Fruit fly (Drosophila melanogaster): ENCODE data around the gene CG33234.

Gene CG33234

DNA sequence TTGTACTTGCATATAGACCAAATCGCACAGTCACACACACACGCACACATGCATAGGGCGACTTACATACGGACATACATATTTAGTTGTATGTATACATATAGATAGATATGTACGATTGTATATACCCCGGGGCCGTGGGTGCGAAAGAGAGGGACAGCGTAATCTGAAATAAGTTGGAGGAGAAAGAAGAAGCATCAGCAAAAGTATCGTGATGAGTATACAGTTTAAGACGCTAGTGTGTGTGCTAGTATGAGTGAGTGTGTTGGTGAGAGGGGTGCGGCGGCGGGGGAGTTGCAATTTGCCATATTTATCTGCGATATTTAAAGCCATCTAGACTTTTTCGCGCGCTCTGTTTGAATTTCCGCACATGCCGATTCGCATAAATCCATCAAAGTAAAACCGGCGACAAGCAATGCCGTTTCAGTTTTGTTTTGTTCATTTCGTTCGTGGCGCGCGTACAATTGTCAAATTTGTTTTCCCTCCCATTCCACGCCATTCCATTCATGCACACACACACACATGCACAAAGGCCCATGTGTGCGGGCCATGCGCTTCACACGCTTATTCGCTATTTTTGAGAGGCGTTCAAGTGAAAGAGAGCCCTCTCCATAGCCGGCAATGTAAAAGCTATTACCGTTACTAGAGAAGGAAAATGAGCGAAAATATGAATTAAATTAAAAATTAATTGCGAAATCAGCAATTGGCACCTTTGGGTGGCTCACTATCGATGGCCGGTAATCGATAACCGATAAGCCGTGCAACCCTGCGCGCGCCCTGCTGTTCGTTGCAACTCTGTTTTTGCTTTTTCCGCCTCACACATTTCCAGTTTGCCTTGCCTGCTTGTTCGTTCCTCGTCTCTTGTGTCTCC is 26.3 kb upstream of the CG33234 start (continued):
- TF ChIP-seq CG6683 (GFP tag; optimal IDR thresholded peaks at IDR 0.05) = peak; percentile 78
- TF ChIP-seq Tbp (GFP tag; optimal IDR thresholded peaks at IDR 0.05) = peak; percentile 5
- TF ChIP-seq CG1603 (tag; optimal IDR thresholded peaks at IDR 0.05) = peak; percentile 88
- TF ChIP-seq C15 (GFP tag; IDR thresholded peaks at IDR 0.05) = peak; percentile 50; the same call in 1 of the 3 replicates
- TF ChIP-seq CG9609 (GFP tag; optimal IDR thresholded peaks at IDR 0.05) = peak; percentile 68
- TF ChIP-seq CG12236 (GFP tag; optimal IDR thresholded peaks at IDR 0.05) = peak; percentile 78
- TF ChIP-seq MBD-R2 (GFP tag; IDR thresholded peaks at IDR 0.05) = peak; percentile 67
- peak; percentile 94 for TF ChIP-seq rib (GFP tag; IDR thresholded peaks at IDR 0.05)
- TF ChIP-seq D19B (GFP tag; optimal IDR thresholded peaks at IDR 0.05) = peak; percentile 50
- TF ChIP-seq Sry-β (GFP tag; optimal IDR thresholded peaks at IDR 0.05) = peak; percentile 51
- peak; percentile 68 for TF ChIP-seq CG9932 (GFP tag; IDR thresholded peaks at IDR 0.05)
- peak; percentile 68 for TF ChIP-seq CoRest (tag; optimal IDR thresholded peaks at IDR 0.05)
- peak; percentile 94 for TF ChIP-seq chm (GFP tag; IDR thresholded peaks at IDR 0.05)
- peak; percentile 67 for TF ChIP-seq nmo (GFP tag; optimal IDR thresholded peaks at IDR 0.05)
- peak; percentile 58; the same call in 2 of the 3 replicates for TF ChIP-seq B-H1 (GFP tag; IDR thresholded peaks at IDR 0.05)
- TF ChIP-seq Sin3A (optimal IDR thresholded peaks at IDR 0.05) = peak; percentile 77
- TF ChIP-seq sob (GFP tag; IDR thresholded peaks at IDR 0.05) = peak; percentile 86
- TF ChIP-seq otp (GFP tag; IDR thresholded peaks at IDR 0.05) = peak; percentile 91
- TF ChIP-seq Scr (GFP tag; IDR thresholded peaks at IDR 0.05; ENCODE audit: partially characterized antibody) = peak; percentile 78
- peak; percentile 89 for TF ChIP-seq CG18599 (GFP tag; optimal IDR thresholded peaks at IDR 0.05)
- no peak for TF ChIP-seq Hr39 (optimal IDR thresholded peaks at IDR 0.05)
- peak; percentile 39 for TF ChIP-seq CG9215 (GFP tag; IDR thresholded peaks at IDR 0.05)
- peak; percentile 82 for TF ChIP-seq schlank (tag; optimal IDR thresholded peaks at IDR 0.05)
- TF ChIP-seq B-H2 (GFP tag; optimal IDR thresholded peaks at IDR 0.05) = peak; percentile 91
- TF ChIP-seq danr (GFP tag; IDR thresholded peaks at IDR 0.05) = peak; percentile 43; the same call in 1 of the 2 replicates
- TF ChIP-seq CG3065 (GFP tag; optimal IDR thresholded peaks at IDR 0.05) = peak; percentile 58
- TF ChIP-seq CG11695 (GFP tag; IDR thresholded peaks at IDR 0.05) = peak; percentile 64
- TF ChIP-seq gce (GFP tag; IDR thresholded peaks at IDR 0.05) = peak; percentile 82; the same call in 2 of the 3 replicates
- peak; percentile 88 for TF ChIP-seq Rfx (GFP tag; IDR thresholded peaks at IDR 0.05)
- peak; percentile 93 for TF ChIP-seq odd (GFP tag; optimal IDR thresholded peaks at IDR 0.05)
- TF ChIP-seq CG11696 (GFP tag; IDR thresholded peaks at IDR 0.05) = peak; percentile 70
- TF ChIP-seq sens (GFP tag) = peak; percentile 95
- peak; percentile 66; the same call in 2 of the 3 replicates for TF ChIP-seq H15 (GFP tag; IDR thresholded peaks at IDR 0.05)
- peak; percentile 68 for TF ChIP-seq CG9437 (GFP tag; optimal IDR thresholded peaks at IDR 0.05)
- TF ChIP-seq klu (GFP tag; IDR thresholded peaks at IDR 0.05) = no peak
- TF ChIP-seq dysf (GFP tag; IDR thresholded peaks at IDR 0.05) = peak; percentile 79; the same call in 2 of the 3 replicates
- peak; percentile 96 for TF ChIP-seq CG34376 (GFP tag; optimal IDR thresholded peaks at IDR 0.05)
- TF ChIP-seq CG7987 (GFP tag; optimal IDR thresholded peaks at IDR 0.05) = peak; percentile 91
- TF ChIP-seq CG31388 (GFP tag; optimal IDR thresholded peaks at IDR 0.05) = no peak
- peak; percentile 64 for TF ChIP-seq CTCF (GFP tag; optimal IDR thresholded peaks at IDR 0.05)
- peak; percentile 78 for TF ChIP-seq Camta (GFP tag; optimal IDR thresholded peaks at IDR 0.05)
- TF ChIP-seq ftz-f1 (GFP tag; optimal IDR thresholded peaks at IDR 0.05) = peak; percentile 79
- TF ChIP-seq pum (GFP tag; optimal IDR thresholded peaks at IDR 0.05) = peak; percentile 47
- TF ChIP-seq Asciz (GFP tag; optimal IDR thresholded peaks at IDR 0.05) = peak; percentile 74
- peak; percentile 83 for TF ChIP-seq CG17328 (GFP tag; IDR thresholded peaks at IDR 0.05)
- peak; percentile 78 for TF ChIP-seq BEAF-32 (GFP tag; optimal IDR thresholded peaks at IDR 0.05)
- TF ChIP-seq z (GFP tag; IDR thresholded peaks at IDR 0.05) = no peak
- peak; percentile 82 for TF ChIP-seq pho (GFP tag; optimal IDR thresholded peaks at IDR 0.05)
- TF ChIP-seq CG7556 (GFP tag; optimal IDR thresholded peaks at IDR 0.05) = peak; percentile 60
- TF ChIP-seq CG17612 (GFP tag; IDR thresholded peaks at IDR 0.05) = 0 out of 2 replicates have a peak, but pooled peaks have one; percentile 48
- TF ChIP-seq bbx (GFP tag; IDR thresholded peaks at IDR 0.05; ENCODE audit: partially characterized antibody) = peak; percentile 76

Measured in whole organism, embryonic.